Worm (Caenorhabditis elegans) whole organism, L3 larva: Measurements from ENCODE around the gene F34D10.8.

ENCODE experiments used
- R02D3.7 ChIP-seq: fragments of 150-350 bp; optimal IDR thresholded peaks from 2 replicates; lab custom pipeline; 2014; ENCODE audit warnings: missing biosample characterization, missing genetic modification characterization
- ZK546.5 ChIP-seq: sonication (generic microtip); optimal IDR thresholded peaks from 2 replicates; lab custom pipeline; 2017; ENCODE audit warnings: missing biosample characterization, missing genetic modification characterization
- aly-2 ChIP-seq: fragments of 150-350 bp; optimal IDR thresholded peaks from 2 replicates; lab custom pipeline; 2014; ENCODE audit warnings: missing biosample characterization, missing genetic modification characterization
- ama-1 ChIP-seq: fragments of 150-350 bp; optimal IDR thresholded peaks from 2 replicates; lab custom pipeline; 2018
- ceh-16 ChIP-seq: sonication (generic microtip); optimal IDR thresholded peaks from 2 replicates; lab custom pipeline; 2017; ENCODE audit warnings: missing biosample characterization, missing genetic modification characterization
- ceh-28 ChIP-seq: fragments of 150-350 bp; optimal IDR thresholded peaks from 2 replicates; lab custom pipeline; 2014; ENCODE audit warnings: missing biosample characterization, missing genetic modification reagents, missing genetic modification characterization
- ceh-82 ChIP-seq: fragments of 150-350 bp; optimal IDR thresholded peaks from 2 replicates; lab custom pipeline; 2014; ENCODE audit warnings: missing biosample characterization, missing genetic modification characterization
- ceh-9 ChIP-seq: sonication (generic microtip); optimal IDR thresholded peaks from 2 replicates; lab custom pipeline; 2018; ENCODE audit warnings: missing biosample characterization, missing genetic modification characterization
- daf-12 ChIP-seq: fragments of 150-350 bp; optimal IDR thresholded peaks from 2 replicates; lab custom pipeline; 2014; ENCODE audit warnings: missing biosample characterization, missing genetic modification reagents, missing genetic modification characterization
- egl-27 ChIP-seq: sonication (generic microtip); optimal IDR thresholded peaks from 4 replicates; lab custom pipeline; 2017; ENCODE audit warnings: missing biosample characterization, missing genetic modification reagents, missing genetic modification characterization
- egl-5 ChIP-seq: fragments of 150-350 bp; optimal IDR thresholded peaks from 2 replicates; lab custom pipeline; 2017; ENCODE audit warnings: missing biosample characterization, missing genetic modification reagents, missing genetic modification characterization, inconsistent platforms
- elt-1 ChIP-seq: fragments of 150-350 bp; optimal IDR thresholded peaks from 2 replicates; lab custom pipeline; 2014; ENCODE audit warnings: missing biosample characterization, missing genetic modification characterization
- elt-2 ChIP-seq: sonication (generic microtip); optimal IDR thresholded peaks from 2 replicates; lab custom pipeline; 2016; ENCODE audit warnings: missing genetic modification reagents, mild to moderate bottlenecking, missing genetic modification characterization, missing compliant biosample characterization
- elt-3 ChIP-seq, 3 experiments: fragments of 150-350 bp in 1 of 3; sonication (generic microtip) in 2 of 3; optimal IDR thresholded peaks; 2 replicates in 2 of 3; 4 replicates in 1 of 3; lab custom pipeline; 2014 to 2017; ENCODE audit warnings: missing biosample characterization in 3 of 3, missing genetic modification characterization in 3 of 3
- eor-1 ChIP-seq, 2 experiments: fragments of 150-350 bp; optimal IDR thresholded peaks; 2 replicates each; lab custom pipeline; 2014 to 2018; ENCODE audit warnings: missing biosample characterization in 2 of 2, missing genetic modification characterization in 2 of 2
- fkh-10 ChIP-seq: sonication (generic microtip); optimal IDR thresholded peaks from 2 replicates; lab custom pipeline; 2017; ENCODE audit warnings: missing biosample characterization, missing genetic modification reagents, missing genetic modification characterization
- fkh-2 ChIP-seq: fragments of 150-350 bp; optimal IDR thresholded peaks from 2 replicates; lab custom pipeline; 2014; ENCODE audit warnings: missing biosample characterization, missing genetic modification reagents, missing genetic modification characterization
- fos-1 ChIP-seq: fragments of 150-350 bp; optimal IDR thresholded peaks from 2 replicates; lab custom pipeline; 2014; ENCODE audit warnings: missing biosample characterization, missing genetic modification characterization
- hmg-11 ChIP-seq: sonication (generic microtip); optimal IDR thresholded peaks from 2 replicates; lab custom pipeline; 2016; ENCODE audit warnings: missing genetic modification characterization, missing compliant biosample characterization
- jun-1 ChIP-seq: fragments of 150-350 bp; optimal IDR thresholded peaks from 2 replicates; lab custom pipeline; 2014; ENCODE audit warnings: missing biosample characterization, missing genetic modification reagents, missing genetic modification characterization
- lin-15B ChIP-seq: fragments of 150-350 bp; optimal IDR thresholded peaks from 2 replicates; lab custom pipeline; 2014; ENCODE audit warnings: missing biosample characterization, missing genetic modification characterization
- lin-39 ChIP-seq: fragments of 150-350 bp; optimal IDR thresholded peaks from 2 replicates; lab custom pipeline; 2018; ENCODE audit warnings: missing biosample characterization, missing genetic modification reagents, missing genetic modification characterization
- lsy-12 ChIP-seq: sonication (generic microtip); optimal IDR thresholded peaks from 2 replicates; lab custom pipeline; 2016; ENCODE audit warnings: mild to moderate bottlenecking, missing genetic modification characterization, missing compliant biosample characterization
- mdl-1 ChIP-seq: fragments of 150-350 bp; optimal IDR thresholded peaks from 2 replicates; lab custom pipeline; 2014; ENCODE audit warnings: missing biosample characterization, missing genetic modification characterization
- mml-1 ChIP-seq: fragments of 150-350 bp; sonication (generic microtip); optimal IDR thresholded peaks from 3 replicates; lab custom pipeline; 2014; ENCODE audit warnings: missing biosample characterization, missing genetic modification characterization
- nfya-1 ChIP-seq: sonication (generic microtip); optimal IDR thresholded peaks from 2 replicates; lab custom pipeline; 2017; ENCODE audit warnings: missing genetic modification characterization, mild to moderate bottlenecking, missing compliant biosample characterization, antibody characterized with exemption, moderate library complexity; ENCODE audit not compliant: insufficient read depth
- nhr-11 ChIP-seq: fragments of 150-350 bp; optimal IDR thresholded peaks from 2 replicates; lab custom pipeline; 2014; ENCODE audit warnings: missing biosample characterization, missing genetic modification characterization
- nhr-12 ChIP-seq: fragments of 150-350 bp; optimal IDR thresholded peaks from 2 replicates; lab custom pipeline; 2014; ENCODE audit warnings: missing biosample characterization, missing genetic modification characterization
- nhr-23 ChIP-seq: fragments of 150-350 bp; optimal IDR thresholded peaks from 2 replicates; lab custom pipeline; 2014; ENCODE audit warnings: missing biosample characterization, missing genetic modification reagents, missing genetic modification characterization
- nhr-237 ChIP-seq: fragments of 150-350 bp; optimal IDR thresholded peaks from 2 replicates; lab custom pipeline; 2014; ENCODE audit warnings: missing biosample characterization, missing genetic modification characterization
- nhr-25 ChIP-seq: sonication (generic microtip); optimal IDR thresholded peaks from 2 replicates; lab custom pipeline; 2017; ENCODE audit warnings: missing biosample characterization, missing genetic modification characterization
- nhr-28 ChIP-seq: fragments of 150-350 bp; optimal IDR thresholded peaks from 2 replicates; lab custom pipeline; 2014; ENCODE audit warnings: missing biosample characterization, missing genetic modification characterization
- nhr-43 ChIP-seq: sonication (generic microtip); optimal IDR thresholded peaks from 2 replicates; lab custom pipeline; 2016; ENCODE audit warnings: mild to moderate bottlenecking, missing genetic modification characterization, missing compliant biosample characterization; ENCODE audit not compliant: poor library complexity, severe bottlenecking
- nhr-67 ChIP-seq: fragments of 150-350 bp; optimal IDR thresholded peaks from 2 replicates; lab custom pipeline; 2014; ENCODE audit warnings: missing biosample characterization, missing genetic modification characterization
- nhr-76 ChIP-seq: fragments of 150-350 bp; sonication (generic microtip); optimal IDR thresholded peaks from 5 replicates; lab custom pipeline; 2014; ENCODE audit warnings: missing biosample characterization, missing genetic modification characterization
- nhr-77 ChIP-seq: fragments of 150-350 bp; optimal IDR thresholded peaks from 2 replicates; lab custom pipeline; 2014; ENCODE audit warnings: missing biosample characterization, missing genetic modification characterization
- pha-4 ChIP-seq: fragments of 150-350 bp; optimal IDR thresholded peaks from 2 replicates; lab custom pipeline; 2014; ENCODE audit warnings: missing biosample characterization, missing genetic modification reagents, missing genetic modification characterization
- pqm-1 ChIP-seq: fragments of 150-350 bp; optimal IDR thresholded peaks from 2 replicates; lab custom pipeline; 2017; ENCODE audit warnings: missing biosample characterization, missing genetic modification characterization, inconsistent platforms
- sea-2 ChIP-seq: fragments of 150-350 bp; sonication (generic microtip); optimal IDR thresholded peaks from 4 replicates; lab custom pipeline; 2014; ENCODE audit warnings: missing biosample characterization, missing genetic modification reagents, missing genetic modification characterization
- skn-1 ChIP-seq: fragments of 150-350 bp; optimal IDR thresholded peaks from 2 replicates; lab custom pipeline; 2014; ENCODE audit warnings: missing biosample characterization, missing genetic modification characterization
- snpc-4 ChIP-seq: fragments of 150-350 bp; optimal IDR thresholded peaks from 2 replicates; lab custom pipeline; 2014; ENCODE audit warnings: missing biosample characterization, missing genetic modification characterization
- tbx-2 ChIP-seq: sonication (generic microtip); optimal IDR thresholded peaks from 2 replicates; lab custom pipeline; 2016; ENCODE audit warnings: mild to moderate bottlenecking, missing genetic modification characterization, missing compliant biosample characterization
- unc-39 ChIP-seq: sonication (generic microtip); optimal IDR thresholded peaks from 4 replicates; lab custom pipeline; 2017; ENCODE audit warnings: missing biosample characterization, missing genetic modification characterization
- unc-62 ChIP-seq: fragments of 150-350 bp; sonication (generic microtip); optimal IDR thresholded peaks from 4 replicates; lab custom pipeline; 2014; ENCODE audit warnings: missing biosample characterization, missing genetic modification reagents, missing genetic modification characterization
- zag-1 ChIP-seq: fragments of 150-350 bp; optimal IDR thresholded peaks from 2 replicates; lab custom pipeline; 2014; ENCODE audit warnings: missing biosample characterization, missing genetic modification characterization
- ztf-11 ChIP-seq: fragments of 150-350 bp; optimal IDR thresholded peaks from 2 replicates; lab custom pipeline; 2014; ENCODE audit warnings: missing biosample characterization, missing genetic modification characterization
- ztf-4 ChIP-seq: fragments of 150-350 bp; optimal IDR thresholded peaks from 2 replicates; lab custom pipeline; 2014; ENCODE audit warnings: missing biosample characterization, missing genetic modification characterization

The F34D10.8 gene

DNA sequence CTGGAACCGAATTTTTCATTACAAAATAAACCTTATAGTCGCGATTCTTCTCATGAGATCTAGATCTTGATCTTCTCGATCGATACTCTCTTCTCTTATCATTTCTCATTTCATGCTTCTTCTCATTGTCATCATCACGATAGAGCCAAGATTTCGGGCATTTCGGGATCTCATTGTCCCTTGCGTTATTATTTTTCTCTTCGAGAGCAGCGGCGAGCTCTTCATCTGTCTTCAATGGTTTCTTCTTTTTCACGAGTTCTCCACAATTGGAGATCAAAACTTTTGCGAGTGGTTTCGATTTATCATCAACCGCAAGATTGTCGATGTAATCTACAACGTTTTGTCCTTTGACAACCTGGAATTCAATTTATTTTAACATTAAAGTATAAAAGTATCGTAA lies 32.2 kb upstream of the F34D10.8 start:
- TF ChIP-seq zag-1 (tag; lab: Kevin White, UChicago), result no peak

DNA sequence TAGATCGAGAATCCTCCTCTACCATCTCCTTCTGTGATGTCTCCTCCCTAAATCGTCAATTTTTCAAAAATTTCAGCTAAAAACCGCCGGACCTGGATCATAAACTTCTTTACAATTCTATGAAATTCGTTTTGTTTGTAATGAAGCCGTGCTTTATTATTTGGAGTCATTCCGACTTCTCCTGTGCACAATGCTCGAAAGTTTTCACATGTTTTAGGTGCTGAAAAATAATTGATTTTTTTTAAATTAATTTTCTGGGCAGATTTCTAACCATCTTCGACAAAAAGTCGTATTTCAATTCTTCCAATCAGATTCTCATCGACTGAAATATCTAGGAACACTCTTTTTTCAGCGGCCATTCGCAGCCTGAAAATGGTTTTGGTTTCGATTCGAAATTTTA lies 31.3 kb upstream of the F34D10.8 start, which contains the start of gene cyn-9:
cyn-9 (minus strand) TSS at position 366 of the 400 bp plus-strand sequence.
- TF ChIP-seq daf-12 (tag; lab: Kevin White, UChicago), result no peak
- TF ChIP-seq nhr-43 (tag; lab: Kevin White, UChicago), result peak; percentile 26
- peak; percentile 54 for TF ChIP-seq nhr-23
- peak; percentile 25 for TF ChIP-seq ceh-28

DNA sequence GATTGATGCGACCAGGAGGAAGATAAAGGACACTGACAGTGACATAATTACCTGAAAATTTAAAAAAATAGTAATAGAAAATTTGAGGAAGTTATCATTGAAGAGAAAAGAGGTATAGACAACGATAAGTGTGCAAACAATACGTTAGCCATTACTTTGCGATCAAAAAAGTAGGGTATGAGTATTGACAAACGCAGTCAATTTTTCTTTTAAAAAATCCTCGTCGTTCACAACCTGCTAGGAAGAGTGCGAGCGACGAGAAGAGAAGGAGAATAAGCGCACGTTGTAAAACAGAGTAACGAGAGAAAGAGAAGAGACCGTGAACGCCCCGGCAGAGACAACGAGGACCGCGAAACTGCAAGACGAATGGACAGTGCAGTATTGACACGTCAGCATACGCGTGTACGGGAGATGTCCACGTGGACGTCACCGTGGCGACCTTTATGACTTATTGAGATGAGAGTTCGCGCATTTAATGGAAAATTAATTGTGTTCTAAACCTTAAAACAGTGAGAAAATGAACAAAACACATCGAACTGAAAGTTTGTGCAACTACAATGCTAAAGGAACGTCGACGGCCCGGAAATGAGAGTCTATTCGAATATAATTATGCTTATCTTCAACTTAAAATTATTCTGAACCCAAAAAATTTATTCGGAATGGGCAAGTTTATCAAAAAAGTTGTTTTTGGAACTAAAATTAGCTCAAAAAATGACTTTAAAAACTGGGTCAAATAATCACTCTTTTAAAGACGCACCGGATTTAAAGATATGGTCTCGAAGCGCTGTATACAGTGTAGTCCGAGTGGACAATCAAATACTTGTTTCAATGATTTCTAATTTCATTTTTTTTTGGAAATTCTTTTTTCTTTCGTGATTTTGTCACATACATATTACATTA lies 28.9 kb upstream of the F34D10.8 start, which contains the start of the genes pdi-1 and C14B1.2:
pdi-1 (minus strand) TSS at position 51 of the 900 bp plus-strand sequence.
C14B1.2 (plus strand) TSS at position 850 of the 900 bp plus-strand sequence.
- TF ChIP-seq nhr-28 (tag; lab: Kevin White, UChicago) (no peak), ztf-11 (no peak), nhr-76 (no peak), ceh-9 (no peak), egl-27 (tag; lab: Kevin White, UChicago) (no peak), unc-62 (GFP tag; lab: Kevin White, UChicago) (no peak), pha-4 (tag; lab: Kevin White, UChicago) (peak; percentile 83), mml-1 (tag; lab: Kevin White, UChicago) (no peak), lsy-12 (peak; percentile 29), R02D3.7 (tag; lab: Kevin White, UChicago) (no peak), nhr-11 (no peak), elt-3 (tag; optimal IDR thresholded peaks at IDR 0.05; lab: Kevin White, UChicago) (no peak), unc-39 (no peak), mdl-1 (tag; lab: Kevin White, UChicago) (peak; percentile 5), elt-2 (tag; lab: Kevin White, UChicago) (peak; percentile 44), sea-2 (GFP tag; lab: Kevin White, UChicago) (no peak), ZK546.5 (tag; lab: Kevin White, UChicago) (no peak), tbx-2 (tag; lab: Kevin White, UChicago) (no peak), elt-1 (tag; lab: Kevin White, UChicago) (no peak), skn-1 (tag; lab: Kevin White, UChicago) (no peak), ceh-28 (peak; percentile 20), nhr-23 (peak; percentile 21), pqm-1 (tag; lab: Kevin White, UChicago) (peak; percentile 29), fkh-10 (GFP tag; lab: Kevin White, UChicago) (no peak), nhr-25 (tag; lab: Kevin White, UChicago) (peak; percentile 79), nhr-237 (tag; lab: Kevin White, UChicago) (no peak), aly-2 (tag; lab: Kevin White, UChicago) (no peak), egl-5 (tag; lab: Kevin White, UChicago) (no peak), hmg-11 (tag; lab: Kevin White, UChicago) (no peak), jun-1 (tag; lab: Kevin White, UChicago) (peak; percentile 16), daf-12 (tag; lab: Kevin White, UChicago) (no peak), fos-1 (peak; percentile 28), lin-15B (tag; lab: Kevin White, UChicago) (peak; percentile 65), snpc-4 (tag; lab: Kevin White, UChicago) (peak; percentile 33), nhr-77 (tag; lab: Kevin White, UChicago) (no peak), ceh-16 (tag; lab: Kevin White, UChicago) (no peak), nhr-67 (tag; lab: Kevin White, UChicago) (no peak), nhr-43 (tag; lab: Kevin White, UChicago) (peak; percentile 67), lin-39 (tag; lab: Kevin White, UChicago) (peak; percentile 0), nfya-1 (peak; percentile 92), ama-1 (lab: Kevin White, UChicago) (no peak), ztf-4 (tag; lab: Kevin White, UChicago) (no peak), zag-1 (tag; lab: Kevin White, UChicago) (no peak), eor-1 (tag; optimal IDR thresholded peaks at IDR 0.05; lab: Kevin White, UChicago) (no peak), fkh-2 (tag; lab: Kevin White, UChicago) (no peak), ceh-82 (no peak), nhr-12 (tag; lab: Kevin White, UChicago) (no peak)
